Fruit fly (Drosophila melanogaster) whole organism, embryonic: ENCODE measurements around the gene CG18135.

Source experiments
- Awh ChIP-seq: fragments of 200-800 bp; sonication (Bioruptor generic); IDR thresholded peaks from 2 replicates; pipeline ENCODE4, ENCODE4 v1.3.6; 2022; ENCODE audit warnings: missing biosample characterization, missing genetic modification characterization
- C15 ChIP-seq: fragments of 200-800 bp; sonication (Bioruptor generic); IDR thresholded peaks from 3 replicates; pipeline ENCODE4 v1.3.6; 2022; ENCODE audit warnings: missing biosample characterization, missing genetic modification characterization
- CG1024 ChIP-seq: fragments of 200-800 bp; sonication (Bioruptor generic); IDR thresholded peaks from 2 replicates; pipeline ENCODE4 v1.3.6; 2022; ENCODE audit warnings: missing biosample characterization, missing genetic modification characterization
- CG10959 ChIP-seq: fragments of 200-800 bp; sonication (Bioruptor generic); IDR thresholded peaks from 2 replicates; pipeline ENCODE4 v1.3.6; 2022; ENCODE audit warnings: missing biosample characterization, missing genetic modification characterization
- CG10979 ChIP-seq: fragments of 200-800 bp; sonication (Bioruptor generic); optimal IDR thresholded peaks from 2 replicates; lab custom pipeline; 2018; ENCODE audit warnings: missing biosample characterization, mild to moderate bottlenecking, missing genetic modification characterization, moderate library complexity
- CG12104 ChIP-seq: fragments of 200-800 bp; sonication (Bioruptor generic); optimal IDR thresholded peaks from 3 replicates; lab custom pipeline; 2016; ENCODE audit warnings: missing biosample characterization, missing genetic modification characterization
- CG12155 ChIP-seq: fragments of 200-800 bp; sonication (Bioruptor generic); optimal IDR thresholded peaks from 3 replicates; lab custom pipeline; 2016; ENCODE audit warnings: missing biosample characterization, missing genetic modification characterization
- CG12299 ChIP-seq: fragments of 200-800 bp; sonication (Bioruptor generic); optimal IDR thresholded peaks from 2 replicates; lab custom pipeline; 2018; ENCODE audit warnings: missing biosample characterization, mild to moderate bottlenecking, missing genetic modification characterization
- CG14965 ChIP-seq: fragments of 200-800 bp; sonication (Bioruptor generic); optimal IDR thresholded peaks from 2 replicates; lab custom pipeline; 2016; ENCODE audit warnings: missing biosample characterization, missing genetic modification characterization, borderline replicate concordance
- CG16779 ChIP-seq: fragments of 200-800 bp; sonication (Bioruptor generic); IDR thresholded peaks from 2 replicates; pipeline ENCODE4 v1.3.6; 2022; ENCODE audit warnings: missing biosample characterization, missing genetic modification characterization
- CG17802 ChIP-seq: fragments of 200-800 bp; sonication (Bioruptor generic); optimal IDR thresholded peaks from 2 replicates; lab custom pipeline; 2018; ENCODE audit warnings: missing biosample characterization, mild to moderate bottlenecking, missing genetic modification characterization, moderate library complexity
- CG1832 ChIP-seq: fragments of 200-800 bp; sonication (Bioruptor generic); optimal IDR thresholded peaks from 2 replicates; lab custom pipeline; 2017; ENCODE audit warnings: missing biosample characterization, mild to moderate bottlenecking, missing genetic modification characterization, inconsistent platforms
- CG2129 ChIP-seq: fragments of 200-800 bp; sonication (Bioruptor generic); IDR thresholded peaks from 2 replicates; pipeline ENCODE4 v1.3.6; 2022; ENCODE audit warnings: missing biosample characterization, missing genetic modification characterization; ENCODE audit not compliant: partially characterized antibody
- CG2712 ChIP-seq: fragments of 200-800 bp; optimal IDR thresholded peaks from 3 replicates; lab custom pipeline; 2019; ENCODE audit warnings: missing biosample characterization, mild to moderate bottlenecking, missing genetic modification characterization, moderate library complexity
- CG31224 ChIP-seq: fragments of 200-800 bp; sonication (Bioruptor generic); IDR thresholded peaks from 2 replicates; pipeline ENCODE4 v1.3.6; 2022; ENCODE audit warnings: missing biosample characterization, missing genetic modification characterization
- CG31441 ChIP-seq: fragments of 200-800 bp; sonication (Bioruptor generic); IDR thresholded peaks from 2 replicates; pipeline ENCODE4 v1.3.6; 2022; ENCODE audit warnings: missing biosample characterization, missing genetic modification characterization
- CG3163 ChIP-seq: fragments of 200-800 bp; sonication (Bioruptor generic); optimal IDR thresholded peaks from 3 replicates; lab custom pipeline; 2016; ENCODE audit warnings: missing biosample characterization, missing genetic modification characterization
- CG3407 ChIP-seq: fragments of 200-800 bp; sonication (Bioruptor generic); optimal IDR thresholded peaks from 2 replicates; lab custom pipeline; 2018; ENCODE audit warnings: missing biosample characterization, mild to moderate bottlenecking, missing genetic modification characterization
- CG3838 ChIP-seq: fragments of 200-800 bp; sonication (Bioruptor generic); optimal IDR thresholded peaks from 3 replicates; lab custom pipeline; 2016; ENCODE audit warnings: missing biosample characterization, missing genetic modification characterization
- CG7271 ChIP-seq: fragments of 200-800 bp; sonication (Bioruptor generic); optimal IDR thresholded peaks from 2 replicates; lab custom pipeline; 2018; ENCODE audit warnings: missing biosample characterization, mild to moderate bottlenecking, missing genetic modification characterization, moderate library complexity
- CG7372 ChIP-seq: fragments of 200-800 bp; sonication (Bioruptor generic); IDR thresholded peaks from 2 replicates; pipeline ENCODE4 v1.3.6; 2022; ENCODE audit warnings: missing biosample characterization, missing genetic modification characterization
- CG9609 ChIP-seq: fragments of 200-800 bp; sonication (Bioruptor generic); optimal IDR thresholded peaks from 3 replicates; lab custom pipeline; 2016; ENCODE audit warnings: missing biosample characterization, missing genetic modification characterization
- Chrac-16 ChIP-seq: fragments of 200-800 bp; sonication (Bioruptor generic); optimal IDR thresholded peaks from 3 replicates; lab custom pipeline; 2016; ENCODE audit warnings: missing biosample characterization, missing genetic modification characterization
- D ChIP-seq, 2 experiments: fragments of 200-800 bp in 1 of 2; fragments of >200 bp in 1 of 2; sonication (Bioruptor generic) in 1 of 2; optimal IDR thresholded peaks; 2 replicates in 1 of 2; 3 replicates in 1 of 2; lab custom pipeline; 2017; ENCODE audit warnings: mild to moderate bottlenecking in 1 of 2, missing biosample characterization in 1 of 2, missing genetic modification characterization in 1 of 2, missing genetic modification reagents in 1 of 2
- Eip74EF ChIP-seq, 2 experiments: fragments of 200-800 bp in 1 of 2; fragments of >200 bp in 1 of 2; sonication (Bioruptor generic) in 1 of 2; optimal IDR thresholded peaks; 2 replicates each; lab custom pipeline; 2017 to 2019; ENCODE audit warnings: missing biosample characterization in 2 of 2, missing genetic modification characterization in 2 of 2, mild to moderate bottlenecking in 1 of 2, moderate library complexity in 1 of 2
- HLH4C ChIP-seq: fragments of 200-800 bp; sonication (Bioruptor generic); IDR thresholded peaks from 3 replicates; pipeline ENCODE4 v1.3.6; 2022; ENCODE audit warnings: missing biosample characterization, missing genetic modification characterization; ENCODE audit not compliant: partially characterized antibody
- HLHmδ ChIP-seq: fragments of 200-800 bp; sonication (Bioruptor generic); optimal IDR thresholded peaks from 2 replicates; lab custom pipeline; 2018; ENCODE audit warnings: missing biosample characterization, mild to moderate bottlenecking, missing genetic modification characterization, moderate library complexity
- MTF-1 ChIP-seq: fragments of 200-800 bp; sonication (Bioruptor generic); optimal IDR thresholded peaks from 2 replicates; lab custom pipeline; 2018; ENCODE audit warnings: missing biosample characterization, mild to moderate bottlenecking, missing genetic modification characterization, borderline replicate concordance
- Ravus ChIP-seq: fragments of 200-800 bp; sonication (Bioruptor generic); IDR thresholded peaks from 2 replicates; pipeline ENCODE4 v1.3.6; 2022; ENCODE audit warnings: missing biosample characterization, missing genetic modification characterization
- Scr ChIP-seq: fragments of 200-800 bp; sonication (Bioruptor generic); IDR thresholded peaks from 2 replicates; pipeline ENCODE4 v1.3.6; 2022; ENCODE audit warnings: missing biosample characterization, missing genetic modification characterization; ENCODE audit not compliant: partially characterized antibody
- Sox102F ChIP-seq: fragments of 200-800 bp; sonication (Bioruptor generic); optimal IDR thresholded peaks from 2 replicates; lab custom pipeline; 2018; ENCODE audit warnings: missing biosample characterization, mild to moderate bottlenecking, missing genetic modification characterization, moderate library complexity
- ato ChIP-seq: fragments of 200-800 bp; sonication (Bioruptor generic); IDR thresholded peaks from 2 replicates; pipeline ENCODE4 v1.3.6; 2022; ENCODE audit warnings: missing biosample characterization, missing genetic modification characterization; ENCODE audit not compliant: partially characterized antibody
- bsh ChIP-seq, 2 experiments: fragments of 200-800 bp; sonication (Bioruptor generic); optimal IDR thresholded peaks; 2 replicates each; lab custom pipeline; 2017 to 2018; ENCODE audit warnings: mild to moderate bottlenecking in 2 of 2, missing biosample characterization in 2 of 2, missing genetic modification characterization in 2 of 2, moderate library complexity in 1 of 2
- cad ChIP-seq: fragments of >200 bp; optimal IDR thresholded peaks from 2 replicates; lab custom pipeline; 2017; ENCODE audit warnings: missing biosample characterization, missing genetic modification characterization
- chinmo ChIP-seq: fragments of 200-800 bp; sonication (Bioruptor generic); IDR thresholded peaks from 4 replicates; pipeline ENCODE4 v1.3.6; 2022; ENCODE audit warnings: missing biosample characterization, missing genetic modification characterization; ENCODE audit not compliant: partially characterized antibody
- dati ChIP-seq: fragments of 200-800 bp; sonication (Bioruptor generic); IDR thresholded peaks from 2 replicates; pipeline ENCODE4 v1.3.6; 2022; ENCODE audit warnings: missing biosample characterization, missing genetic modification characterization
- gem ChIP-seq: fragments of 200-800 bp; sonication (Bioruptor generic); optimal IDR thresholded peaks from 2 replicates; lab custom pipeline; 2019; ENCODE audit warnings: missing biosample characterization, mild to moderate bottlenecking, missing genetic modification characterization, moderate library complexity
- grn ChIP-seq: fragments of 200-800 bp; sonication (Bioruptor generic); optimal IDR thresholded peaks from 3 replicates; lab custom pipeline; 2017; ENCODE audit warnings: missing biosample characterization, missing genetic modification characterization
- hbn ChIP-seq: fragments of 200-800 bp; sonication (Bioruptor generic); IDR thresholded peaks from 2 replicates; pipeline ENCODE4 v1.3.6; 2022; ENCODE audit warnings: missing biosample characterization, missing genetic modification characterization; ENCODE audit not compliant: partially characterized antibody
- jumu ChIP-seq: fragments of 200-800 bp; sonication (Bioruptor generic); optimal IDR thresholded peaks from 3 replicates; lab custom pipeline; 2016; ENCODE audit warnings: missing biosample characterization, missing genetic modification characterization
- lmd ChIP-seq: fragments of 200-800 bp; sonication (Bioruptor generic); IDR thresholded peaks from 2 replicates; pipeline ENCODE4 v1.3.6; 2022; ENCODE audit warnings: missing biosample characterization, missing genetic modification characterization
- nerfin-1 ChIP-seq: fragments of 200-800 bp; sonication (Bioruptor generic); optimal IDR thresholded peaks from 3 replicates; lab custom pipeline; 2019; ENCODE audit warnings: missing biosample characterization, mild to moderate bottlenecking, missing genetic modification characterization, moderate library complexity
- nmo ChIP-seq: fragments of 200-800 bp; sonication (Bioruptor generic); optimal IDR thresholded peaks from 2 replicates; lab custom pipeline; 2018; ENCODE audit warnings: missing biosample characterization, mild to moderate bottlenecking, missing genetic modification characterization, moderate library complexity
- psq ChIP-seq: fragments of 200-800 bp; sonication (Bioruptor generic); optimal IDR thresholded peaks from 2 replicates; lab custom pipeline; 2017; ENCODE audit warnings: missing biosample characterization, missing genetic modification characterization
- pum ChIP-seq: fragments of 200-800 bp; sonication (Bioruptor generic); optimal IDR thresholded peaks from 2 replicates; lab custom pipeline; 2016; ENCODE audit warnings: missing biosample characterization, missing genetic modification characterization
- so ChIP-seq: fragments of 200-800 bp; sonication (Bioruptor generic); IDR thresholded peaks from 3 replicates; pipeline ENCODE4 v1.3.6; 2022; ENCODE audit warnings: missing biosample characterization, missing genetic modification characterization
- usp ChIP-seq: fragments of >200 bp; optimal IDR thresholded peaks from 2 replicates; lab custom pipeline; 2017; ENCODE audit warnings: missing biosample characterization, missing genetic modification characterization
- zf30C ChIP-seq: fragments of 200-800 bp; sonication (Bioruptor generic); optimal IDR thresholded peaks from 3 replicates; lab custom pipeline; 2018; ENCODE audit warnings: missing biosample characterization, mild to moderate bottlenecking, missing genetic modification characterization

The CG18135 gene

dm6 chr3L:18996030-18996773 is 1.9 kb downstream of the CG18135 start (continued):
- TF ChIP-seq usp, result no peak
- TF ChIP-seq CG3163 (GFP tag; lab: Kevin White, UChicago), result peak; percentile 30
- TF ChIP-seq cad (GFP tag; lab: Kevin White, UChicago), result no peak
- TF ChIP-seq psq (GFP tag; lab: Kevin White, UChicago), result no peak
- no peak for TF ChIP-seq CG16779 (GFP tag; lab: Robert Waterston, UW)
- TF ChIP-seq CG14965 (GFP tag; lab: Kevin White, UChicago), result no peak
- no peak for TF ChIP-seq HLH4C (GFP tag; lab: Robert Waterston, UW)
- TF ChIP-seq bsh (GFP tag; optimal IDR thresholded peaks at IDR 0.05; lab: Kevin White, UChicago), result peak in 1 of 2 experiments; percentile 31
- TF ChIP-seq CG2129 (GFP tag; lab: Robert Waterston, UW), result no peak
- peak; percentile 60 for TF ChIP-seq CG7372 (GFP tag; lab: Robert Waterston, UW)
- TF ChIP-seq lmd, result peak; percentile 79; the same call in 1 of the 2 replicates
- no peak for TF ChIP-seq ato
- peak; percentile 48 for TF ChIP-seq CG9609 (GFP tag; lab: Kevin White, UChicago)
- peak; percentile 29 for TF ChIP-seq CG3838 (GFP tag; lab: Kevin White, UChicago)
- peak; percentile 40; the same call in 1 of the 2 replicates for TF ChIP-seq hbn
- TF ChIP-seq CG12299 (tag; lab: Kevin White, UChicago), result no peak
- TF ChIP-seq Ravus, result no peak
- peak; percentile 51 for TF ChIP-seq CG12155
- TF ChIP-seq nmo (GFP tag; lab: Kevin White, UChicago), result peak; percentile 72
- TF ChIP-seq so (GFP tag; lab: Robert Waterston, UW), result 0 out of 3 replicates have a peak, but pooled peaks have one; percentile 6
- TF ChIP-seq CG31441, result peak; percentile 59
- TF ChIP-seq CG10959, result no peak
- no peak for TF ChIP-seq Eip74EF (GFP tag; optimal IDR thresholded peaks at IDR 0.05; lab: Kevin White, UChicago)
- TF ChIP-seq Scr (GFP tag; lab: Robert Waterston, UW), result peak; percentile 43; the same call in 1 of the 2 replicates
- TF ChIP-seq HLHmδ, result no peak
- TF ChIP-seq CG1024 (GFP tag; lab: Robert Waterston, UW), result 0 out of 2 replicates have a peak, but pooled peaks have one; percentile 24
- no peak for TF ChIP-seq CG17802 (tag; lab: Kevin White, UChicago)
- no peak for TF ChIP-seq zf30C
- TF ChIP-seq chinmo (GFP tag; lab: Robert Waterston, UW), result peak; percentile 99
- TF ChIP-seq pum (GFP tag; lab: Kevin White, UChicago), result peak; percentile 64
- peak; percentile 63 for TF ChIP-seq CG2712 (tag; lab: Kevin White, UChicago)
- peak; percentile 18 for TF ChIP-seq grn
- no peak for TF ChIP-seq CG3407 (GFP tag; lab: Kevin White, UChicago)
- TF ChIP-seq Chrac-16 (GFP tag; lab: Kevin White, UChicago), result peak; percentile 50
- TF ChIP-seq Awh (GFP tag; lab: Robert Waterston, UW), result no peak
- peak; percentile 64 for TF ChIP-seq jumu (GFP tag; lab: Kevin White, UChicago)
- TF ChIP-seq gem (tag; lab: Kevin White, UChicago), result peak; percentile 64
- no peak for TF ChIP-seq D (optimal IDR thresholded peaks at IDR 0.05; lab: Kevin White, UChicago)
- TF ChIP-seq D (GFP tag; optimal IDR thresholded peaks at IDR 0.05; lab: Kevin White, UChicago), result peak; percentile 69
- TF ChIP-seq nerfin-1, result no peak
- peak; percentile 50 for TF ChIP-seq CG12104 (GFP tag; lab: Kevin White, UChicago)
- no peak for TF ChIP-seq CG1832
- TF ChIP-seq dati, result no peak
- TF ChIP-seq CG7271, result no peak
- TF ChIP-seq C15 (GFP tag; lab: Robert Waterston, UW), result no peak
- TF ChIP-seq CG31224, result peak; percentile 74
- peak; percentile 71 for TF ChIP-seq MTF-1 (GFP tag; lab: Kevin White, UChicago)
- TF ChIP-seq CG10979, result peak; percentile 39
- TF ChIP-seq Sox102F, result peak; percentile 59
